Worm (Caenorhabditis elegans): ENCODE data around the gene cwc-15.
"Not testable (repeated sequence)": the region's sequence is repeated elsewhere in the genome, so short reads cannot be mapped to it uniquely, and the experiment has no call there.

ce11 chrV:16040140-16040827, 17.1 kb downstream of the cwc-15 start, which contains the start of the genes his-4 and his-3:
- not testable (repeated sequence) for TF ChIP-seq F49E8.2 (tag; optimal IDR thresholded peaks at IDR 0.05; ENCODE audit: insufficient read depth); repo-1 (tag; optimal IDR thresholded peaks at IDR 0.05); somi-1 (GFP tag; optimal IDR thresholded peaks at IDR 0.05); aptf-3 (GFP tag; IDR thresholded peaks at IDR 0.05); attf-5 (GFP tag; optimal IDR thresholded peaks at IDR 0.05); B0035.1 (tag; optimal IDR thresholded peaks at IDR 0.05); aptf-2 (GFP tag; conservative IDR thresholded peaks at IDR 0.05); F57C9.4 (tag; optimal IDR thresholded peaks at IDR 0.05); cebp-2 (GFP tag; IDR thresholded peaks at IDR 0.05); hrde-1 (tag; optimal IDR thresholded peaks at IDR 0.05; ENCODE audit: borderline replicate concordance); D2030.7 (GFP tag; IDR thresholded peaks at IDR 0.05); B0261.1 (tag; optimal IDR thresholded peaks at IDR 0.05); K11D2.4 (GFP tag; IDR thresholded peaks at IDR 0.05); F22D6.2 (tag; optimal IDR thresholded peaks at IDR 0.05)
